Worm (Caenorhabditis elegans) whole organism, young adult: Measurements from ENCODE around the gene pap-2.
A peak's percentile ranks its signal among the peaks of the same experiment; 100 is the strongest.

Source experiments
- B0019.2 ChIP-seq: fragments of 200-800 bp; sonication (Bioruptor generic); conservative IDR thresholded peaks from 2 replicates; pipeline ENCODE4 v1.3.6; 2022; ENCODE audit warnings: missing genetic modification reagents, missing genetic modification characterization, missing compliant biosample characterization
- B0035.1 ChIP-seq: sonication (generic microtip); optimal IDR thresholded peaks from 2 replicates; lab custom pipeline; 2016; ENCODE audit warnings: missing genetic modification characterization, mild to moderate bottlenecking, missing compliant biosample characterization, missing genotype, missing genetic modification reagents
- C17E4.6 ChIP-seq: fragments of 200-800 bp; sonication (Bioruptor generic); IDR thresholded peaks from 2 replicates; pipeline ENCODE4 v1.3.6; 2022; ENCODE audit warnings: missing genetic modification reagents, missing genetic modification characterization, missing compliant biosample characterization
- F10E7.11 ChIP-seq: sonication (generic microtip); optimal IDR thresholded peaks from 2 replicates; lab custom pipeline; 2017; ENCODE audit warnings: mild to moderate bottlenecking, missing genetic modification characterization, moderate library complexity, missing compliant biosample characterization
- F22D6.2 ChIP-seq: sonication (generic microtip); optimal IDR thresholded peaks from 2 replicates; lab custom pipeline; 2016; ENCODE audit warnings: mild to moderate bottlenecking, missing genetic modification characterization, missing compliant biosample characterization
- F52B5.7 ChIP-seq: sonication (generic microtip); optimal IDR thresholded peaks from 2 replicates; lab custom pipeline; 2016; ENCODE audit warnings: mild to moderate bottlenecking, missing genetic modification characterization, missing compliant biosample characterization
- F55B11.4 ChIP-seq: sonication (generic microtip); optimal IDR thresholded peaks from 2 replicates; lab custom pipeline; 2016; ENCODE audit warnings: missing compliant biosample characterization, missing genetic modification characterization, borderline replicate concordance; ENCODE audit not compliant: insufficient read depth
- K11D2.4 ChIP-seq: fragments of 200-800 bp; sonication (Bioruptor generic); IDR thresholded peaks from 2 replicates; pipeline ENCODE4 v1.3.6; 2022; ENCODE audit warnings: missing genetic modification reagents, missing genetic modification characterization, missing compliant biosample characterization
- K12H6.12 ChIP-seq: fragments of 200-800 bp; sonication (Bioruptor generic); optimal IDR thresholded peaks from 2 replicates; lab custom pipeline; 2018; ENCODE audit warnings: mild to moderate bottlenecking, missing genetic modification characterization, missing compliant biosample characterization
- T07F8.4 ChIP-seq: sonication (generic microtip); optimal IDR thresholded peaks from 2 replicates; lab custom pipeline; 2016; ENCODE audit warnings: mild to moderate bottlenecking, missing genetic modification characterization, moderate library complexity, missing compliant biosample characterization
- T26A5.8 ChIP-seq: sonication (generic microtip); optimal IDR thresholded peaks from 2 replicates; lab custom pipeline; 2016; ENCODE audit warnings: missing genetic modification characterization, missing compliant biosample characterization
- Y53G8AR.9 ChIP-seq: fragments of 200-800 bp; sonication (Bioruptor generic); conservative IDR thresholded peaks from 2 replicates; pipeline ENCODE4 v1.3.6; 2022; ENCODE audit warnings: missing genetic modification reagents, missing genetic modification characterization, missing compliant biosample characterization
- akir-1 ChIP-seq: fragments of 200-800 bp; sonication (Bioruptor generic); optimal IDR thresholded peaks from 2 replicates; lab custom pipeline; 2018; ENCODE audit warnings: mild to moderate bottlenecking, missing genetic modification characterization, moderate library complexity, missing compliant biosample characterization
- aptf-3 ChIP-seq: fragments of 200-800 bp; sonication (Bioruptor generic); IDR thresholded peaks from 2 replicates; pipeline ENCODE4 v1.3.6; 2022; ENCODE audit warnings: missing genetic modification characterization, missing compliant biosample characterization
- athp-1 ChIP-seq: sonication (generic microtip); optimal IDR thresholded peaks from 2 replicates; lab custom pipeline; 2017; ENCODE audit warnings: mild to moderate bottlenecking, missing genetic modification characterization, missing compliant biosample characterization
- bed-1 ChIP-seq: fragments of 200-800 bp; sonication (Bioruptor generic); IDR thresholded peaks from 2 replicates; pipeline ENCODE4 v1.3.6; 2022; ENCODE audit warnings: missing genetic modification reagents, missing genetic modification characterization, missing compliant biosample characterization
- cebp-2 ChIP-seq: fragments of 200-800 bp; sonication (Bioruptor generic); IDR thresholded peaks from 2 replicates; pipeline ENCODE4 v1.3.6; 2022; ENCODE audit warnings: missing genetic modification characterization, missing compliant biosample characterization
- ceh-27 ChIP-seq: fragments of 200-800 bp; sonication (Bioruptor generic); optimal IDR thresholded peaks from 2 replicates; lab custom pipeline; 2018; ENCODE audit warnings: mild to moderate bottlenecking, missing genetic modification characterization, moderate library complexity, missing compliant biosample characterization
- ceh-91 ChIP-seq: fragments of 200-800 bp; sonication (Bioruptor generic); IDR thresholded peaks from 2 replicates; pipeline ENCODE4 v1.3.6; 2022; ENCODE audit warnings: missing genetic modification reagents, missing genetic modification characterization, missing compliant biosample characterization
- dox-1 ChIP-seq: fragments of 200-800 bp; sonication (Bioruptor generic); IDR thresholded peaks from 2 replicates; pipeline ENCODE4 v1.3.6; 2022; ENCODE audit warnings: missing genetic modification reagents, missing genetic modification characterization, missing compliant biosample characterization
- efl-1 ChIP-seq: fragments of 150-350 bp; optimal IDR thresholded peaks from 2 replicates; lab custom pipeline; 2014; ENCODE audit warnings: missing biosample characterization, missing genetic modification reagents, missing genetic modification characterization
- egl-18 ChIP-seq: fragments of 200-800 bp; sonication (Bioruptor generic); IDR thresholded peaks from 2 replicates; pipeline ENCODE4 v1.3.6; 2022; ENCODE audit warnings: missing genetic modification reagents, missing genetic modification characterization, missing compliant biosample characterization
- egl-44 ChIP-seq: fragments of 200-800 bp; sonication (Bioruptor generic); IDR thresholded peaks from 2 replicates; pipeline ENCODE4 v1.3.6; 2022; ENCODE audit warnings: missing genetic modification reagents, missing genetic modification characterization, missing compliant biosample characterization
- egrh-3 ChIP-seq: fragments of 200-800 bp; sonication (Bioruptor generic); IDR thresholded peaks from 2 replicates; pipeline ENCODE4 v1.3.6; 2022; ENCODE audit warnings: missing genetic modification reagents, missing genetic modification characterization, missing compliant biosample characterization
- ets-4 ChIP-seq: fragments of 200-800 bp; sonication (Bioruptor generic); optimal IDR thresholded peaks from 2 replicates; lab custom pipeline; 2018; ENCODE audit warnings: mild to moderate bottlenecking, missing genetic modification characterization, missing compliant biosample characterization
- gei-17 ChIP-seq: fragments of 200-800 bp; sonication (Bioruptor generic); optimal IDR thresholded peaks from 2 replicates; lab custom pipeline; 2018; ENCODE audit warnings: mild to moderate bottlenecking, missing genetic modification characterization, missing compliant biosample characterization
- hlh-12 ChIP-seq: sonication (generic microtip); optimal IDR thresholded peaks from 2 replicates; lab custom pipeline; 2016; ENCODE audit warnings: missing genetic modification characterization, missing compliant biosample characterization
- hmg-20 ChIP-seq: fragments of 200-800 bp; sonication (Bioruptor generic); IDR thresholded peaks from 2 replicates; pipeline ENCODE4 v1.3.6; 2022; ENCODE audit warnings: missing genetic modification reagents, missing genetic modification characterization, missing compliant biosample characterization
- hsf-1 ChIP-seq: fragments of 200-800 bp; sonication (Bioruptor generic); IDR thresholded peaks from 2 replicates; pipeline ENCODE4 v1.3.6; 2022; ENCODE audit warnings: missing genetic modification reagents, missing genetic modification characterization, missing compliant biosample characterization
- let-607 ChIP-seq, 2 experiments: fragments of 200-800 bp in 1 of 2; sonication (Bioruptor generic) in 1 of 2; sonication (generic microtip) in 1 of 2; optimal IDR thresholded peaks; 2 replicates each; lab custom pipeline; 2016 to 2018; ENCODE audit warnings: mild to moderate bottlenecking in 2 of 2, missing compliant biosample characterization in 2 of 2, missing genetic modification characterization in 2 of 2, moderate library complexity in 2 of 2, missing genotype in 1 of 2
- lsl-1 ChIP-seq: fragments of 200-800 bp; sonication (Bioruptor generic); optimal IDR thresholded peaks from 2 replicates; lab custom pipeline; 2018; ENCODE audit warnings: mild to moderate bottlenecking, missing genetic modification characterization, moderate library complexity, missing compliant biosample characterization
- madf-3 ChIP-seq: fragments of 200-800 bp; sonication (Bioruptor generic); IDR thresholded peaks from 2 replicates; pipeline ENCODE4 v1.3.6; 2022; ENCODE audit warnings: missing genetic modification reagents, missing genetic modification characterization, missing compliant biosample characterization
- madf-6 ChIP-seq: fragments of 200-800 bp; sonication (Bioruptor generic); IDR thresholded peaks from 2 replicates; pipeline ENCODE4 v1.3.6; 2022; ENCODE audit warnings: missing genetic modification reagents, missing genetic modification characterization, missing compliant biosample characterization
- madf-8 ChIP-seq: fragments of 200-800 bp; sonication (Bioruptor generic); conservative IDR thresholded peaks from 2 replicates; pipeline ENCODE4 v1.3.6; 2022; ENCODE audit warnings: missing genetic modification reagents, missing genetic modification characterization, missing compliant biosample characterization
- nhr-179 ChIP-seq: sonication (generic microtip); optimal IDR thresholded peaks from 2 replicates; lab custom pipeline; 2016; ENCODE audit warnings: mild to moderate bottlenecking, missing genetic modification characterization, missing compliant biosample characterization
- nhr-80 ChIP-seq: sonication (generic microtip); optimal IDR thresholded peaks from 2 replicates; lab custom pipeline; 2016; ENCODE audit warnings: missing genetic modification characterization, missing compliant biosample characterization
- nhr-90 ChIP-seq: sonication (generic microtip); optimal IDR thresholded peaks from 2 replicates; lab custom pipeline; 2016; ENCODE audit warnings: missing genotype, mild to moderate bottlenecking, missing genetic modification characterization, missing compliant biosample characterization
- pbrm-1 ChIP-seq: fragments of 200-800 bp; sonication (Bioruptor generic); IDR thresholded peaks from 2 replicates; pipeline ENCODE4 v1.3.6; 2022; ENCODE audit warnings: missing genetic modification reagents, missing genetic modification characterization, missing compliant biosample characterization
- pha-4 ChIP-seq: fragments of 150-350 bp; sonication (generic microtip); optimal IDR thresholded peaks from 2 replicates; lab custom pipeline; 2014; ENCODE audit warnings: missing biosample characterization, missing genetic modification reagents, missing genetic modification characterization
- rcor-1 ChIP-seq: fragments of 200-800 bp; sonication (Bioruptor generic); IDR thresholded peaks from 2 replicates; pipeline ENCODE4 v1.3.6; 2022; ENCODE audit warnings: missing genetic modification reagents, missing genetic modification characterization, missing compliant biosample characterization
- sea-2 ChIP-seq: fragments of 200-800 bp; sonication (Bioruptor generic); IDR thresholded peaks from 2 replicates; pipeline ENCODE4 v1.3.6; 2022; ENCODE audit warnings: missing genetic modification characterization, missing compliant biosample characterization
- snpc-1.3 ChIP-seq: sonication (generic microtip); optimal IDR thresholded peaks from 2 replicates; lab custom pipeline; 2017; ENCODE audit warnings: missing genetic modification characterization, mild to moderate bottlenecking, missing compliant biosample characterization, antibody characterized with exemption, moderate library complexity, missing genotype, missing genetic modification reagents; ENCODE audit not compliant: insufficient read depth
- somi-1 ChIP-seq: fragments of 200-800 bp; sonication (Bioruptor generic); optimal IDR thresholded peaks from 2 replicates; lab custom pipeline; 2018; ENCODE audit warnings: mild to moderate bottlenecking, missing genetic modification characterization, missing compliant biosample characterization
- tbx-9 ChIP-seq: sonication (generic microtip); optimal IDR thresholded peaks from 2 replicates; lab custom pipeline; 2016; ENCODE audit warnings: borderline replicate concordance, missing genetic modification characterization, inconsistent platforms, missing compliant biosample characterization
- xnd-1 ChIP-seq: sonication (generic microtip); optimal IDR thresholded peaks from 2 replicates; lab custom pipeline; 2016; ENCODE audit warnings: missing genotype, missing genetic modification reagents, missing genetic modification characterization, missing compliant biosample characterization
- ztf-26 ChIP-seq: sonication (generic microtip); optimal IDR thresholded peaks from 2 replicates; lab custom pipeline; 2017; ENCODE audit warnings: missing genetic modification characterization, missing compliant biosample characterization
- ztf-28 ChIP-seq: fragments of 200-800 bp; sonication (Bioruptor generic); IDR thresholded peaks from 2 replicates; pipeline ENCODE4 v1.3.6; 2022; ENCODE audit warnings: missing genetic modification reagents, missing genetic modification characterization, missing compliant biosample characterization
- ztf-3 ChIP-seq: fragments of 200-800 bp; sonication (Bioruptor generic); optimal IDR thresholded peaks from 2 replicates; lab custom pipeline; 2018; ENCODE audit warnings: mild to moderate bottlenecking, missing genetic modification characterization, missing compliant biosample characterization

pap-2 gene

ce11 chrII:9646928-9647838, 38.0 kb upstream of the pap-2 start, which contains the start of gene sqv-8 (continued):
- TF ChIP-seq B0019.2 (GFP tag; lab: Robert Waterston, UW) (no peak), ztf-3 (GFP tag; lab: Kevin White, UChicago) (no peak), xnd-1 (tag; lab: Kevin White, UChicago) (peak; percentile 94), F22D6.2 (tag; lab: Kevin White, UChicago) (no peak), bed-1 (no peak), rcor-1 (no peak), let-607 (tag; optimal IDR thresholded peaks at IDR 0.05; lab: Kevin White, UChicago) (peak; percentile 37 to 43), K11D2.4 (GFP tag; lab: Robert Waterston, UW) (no peak), hlh-12 (tag; lab: Kevin White, UChicago) (no peak), nhr-90 (tag; lab: Kevin White, UChicago) (no peak), hsf-1 (GFP tag; lab: Robert Waterston, UW) (no peak), ztf-26 (tag; lab: Kevin White, UChicago) (no peak), hmg-20 (no peak), ceh-27 (GFP tag; lab: Kevin White, UChicago) (no peak), egrh-3 (GFP tag; lab: Robert Waterston, UW) (no peak), madf-3 (GFP tag; lab: Robert Waterston, UW) (no peak), tbx-9 (no peak), Y53G8AR.9 (GFP tag; lab: Robert Waterston, UW) (no peak), gei-17 (GFP tag; lab: Kevin White, UChicago) (no peak), sea-2 (GFP tag; lab: Robert Waterston, UW) (no peak), madf-8 (GFP tag; lab: Robert Waterston, UW) (peak; percentile 76), B0035.1 (tag; lab: Kevin White, UChicago) (no peak), snpc-1.3 (tag; lab: Kevin White, UChicago) (peak; percentile 70), T26A5.8 (tag; lab: Kevin White, UChicago) (no peak), ceh-91 (GFP tag; lab: Robert Waterston, UW) (peak; percentile 27; the same call in 1 of the 2 replicates), akir-1 (GFP tag; lab: Kevin White, UChicago) (no peak), efl-1 (peak; percentile 41), K12H6.12 (tag; lab: Kevin White, UChicago) (no peak), pha-4 (tag; lab: Kevin White, UChicago) (no peak), ets-4 (GFP tag; lab: Kevin White, UChicago) (no peak), nhr-80 (tag; lab: Kevin White, UChicago) (peak; percentile 65), dox-1 (GFP tag; lab: Robert Waterston, UW) (0 out of 2 replicates have a peak, but pooled peaks have one; percentile 17), aptf-3 (GFP tag; lab: Robert Waterston, UW) (no peak), C17E4.6 (GFP tag; lab: Robert Waterston, UW) (no peak), athp-1 (tag; lab: Kevin White, UChicago) (no peak), madf-6 (GFP tag; lab: Robert Waterston, UW) (peak; percentile 97), F52B5.7 (tag; lab: Kevin White, UChicago) (no peak), F10E7.11 (tag; lab: Kevin White, UChicago) (no peak), cebp-2 (GFP tag; lab: Robert Waterston, UW) (no peak), egl-18 (GFP tag; lab: Robert Waterston, UW) (no peak), ztf-28 (GFP tag; lab: Robert Waterston, UW) (no peak), egl-44 (GFP tag; lab: Robert Waterston, UW) (no peak), T07F8.4 (tag; lab: Kevin White, UChicago) (no peak), F55B11.4 (tag; lab: Kevin White, UChicago) (no peak), lsl-1 (GFP tag; lab: Kevin White, UChicago) (peak; percentile 96), nhr-179 (tag; lab: Kevin White, UChicago) (no peak), pbrm-1 (GFP tag; lab: Robert Waterston, UW) (no peak), somi-1 (no peak)
